Fruit fly (Drosophila melanogaster) whole organism, adult: Measurements from ENCODE around the gene Hsp22.

Experiments used
- CG11617 ChIP-seq: fragments of 200-800 bp; sonication (Bioruptor generic); optimal IDR thresholded peaks from 2 replicates; lab custom pipeline; 2017; ENCODE audit warnings: mild to moderate bottlenecking, missing biosample characterization, missing genetic modification reagents, missing genetic modification characterization
- CG12768 ChIP-seq: fragments of 200-800 bp; sonication (Bioruptor generic); optimal IDR thresholded peaks from 2 replicates; lab custom pipeline; 2017; ENCODE audit warnings: missing biosample characterization, missing genetic modification characterization, mild to moderate bottlenecking, moderate library complexity, missing genetic modification reagents
- CG1620 ChIP-seq: fragments of 200-800 bp; sonication (Bioruptor generic); optimal IDR thresholded peaks from 2 replicates; lab custom pipeline; 2016; ENCODE audit warnings: missing biosample characterization, missing genetic modification characterization
- CG5204 ChIP-seq: fragments of 200-800 bp; sonication (Bioruptor generic); optimal IDR thresholded peaks from 2 replicates; lab custom pipeline; 2016; ENCODE audit warnings: missing biosample characterization, missing genetic modification characterization
- CG7045 ChIP-seq: fragments of 200-800 bp; sonication (Bioruptor generic); optimal IDR thresholded peaks from 2 replicates; lab custom pipeline; 2017; ENCODE audit warnings: missing biosample characterization, mild to moderate bottlenecking, missing genetic modification characterization
- Clk ChIP-seq: fragments of 200-800 bp; sonication (Bioruptor generic); optimal IDR thresholded peaks from 2 replicates; lab custom pipeline; 2017; ENCODE audit warnings: missing biosample characterization, missing genetic modification characterization
- Hr96 ChIP-seq: fragments of 200-800 bp; sonication (Bioruptor generic); optimal IDR thresholded peaks from 2 replicates; lab custom pipeline; 2016; ENCODE audit warnings: missing biosample characterization, missing genetic modification characterization
- bab1 ChIP-seq: fragments of 200-800 bp; sonication (Bioruptor generic); optimal IDR thresholded peaks from 3 replicates; lab custom pipeline; 2019; ENCODE audit warnings: missing biosample characterization, mild to moderate bottlenecking, missing genetic modification characterization, moderate library complexity
- kay ChIP-seq: fragments of 200-800 bp; sonication (Bioruptor generic); peaks from one replicate; lab custom pipeline; 2016; ENCODE audit warnings: missing biosample characterization, missing genetic modification characterization, borderline replicate concordance
- ovo ChIP-seq: fragments of 200-800 bp; sonication (Bioruptor generic); optimal IDR thresholded peaks from 2 replicates; lab custom pipeline; 2016; ENCODE audit warnings: missing biosample characterization, missing genetic modification characterization
- pad ChIP-seq: fragments of 200-800 bp; sonication (Bioruptor generic); optimal IDR thresholded peaks from 3 replicates; lab custom pipeline; 2017; ENCODE audit warnings: missing biosample characterization, missing genetic modification characterization, mild to moderate bottlenecking, moderate library complexity, missing genetic modification reagents

DNA sequence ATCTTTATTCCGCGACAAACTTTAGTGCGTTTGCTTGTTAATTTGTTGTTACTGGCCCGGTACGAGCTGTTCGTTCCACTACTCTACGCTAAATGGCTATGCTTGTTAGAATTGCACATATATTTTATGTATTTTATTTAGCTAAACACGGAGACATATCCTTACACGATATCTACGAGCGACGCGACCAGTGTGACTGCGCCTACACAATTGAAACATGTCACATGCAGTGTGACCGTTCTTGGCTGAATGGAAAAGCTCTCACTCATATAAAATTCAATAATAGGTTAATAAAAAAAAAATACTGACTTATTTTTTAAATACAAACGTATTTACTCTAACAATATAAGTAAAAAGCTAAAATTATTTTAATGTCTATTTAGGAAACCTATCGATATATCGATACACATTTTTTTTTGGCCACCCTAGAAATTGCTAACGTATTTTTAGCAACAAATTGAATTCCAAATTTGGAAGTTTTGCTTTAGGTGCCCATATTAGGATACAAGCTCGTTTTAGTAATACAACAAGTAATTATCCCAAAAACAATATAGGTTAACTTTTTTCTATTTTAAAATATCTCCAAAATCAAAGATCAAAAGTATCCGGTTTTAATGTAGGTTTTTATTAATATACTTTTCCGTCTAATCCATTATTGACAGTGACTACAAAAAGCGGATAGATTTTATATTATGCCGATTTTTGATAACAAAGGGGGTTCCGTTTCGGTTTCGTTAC, 26.5 kb downstream of the Hsp22 start, which contains the start of gene CG4080:
- TF ChIP-seq kay (GFP tag; lab: Kevin White, UChicago) = peak; percentile 98
- no peak for TF ChIP-seq Clk
- TF ChIP-seq CG5204 = no peak
- no peak for TF ChIP-seq CG7045 (GFP tag; lab: Kevin White, UChicago)
- peak; percentile 42 for TF ChIP-seq bab1 (GFP tag; lab: Kevin White, UChicago)
- peak; percentile 76 for TF ChIP-seq CG11617
- TF ChIP-seq Hr96 = no peak
- peak; percentile 49 for TF ChIP-seq CG1620 (GFP tag; lab: Kevin White, UChicago)
- peak; percentile 39 for TF ChIP-seq ovo
- TF ChIP-seq pad = no peak
- no peak for TF ChIP-seq CG12768 (GFP tag; lab: Kevin White, UChicago)
